Fruit fly (Drosophila melanogaster) whole organism, larva: ENCODE data around the gene Patsas.

Source experiments
- noc ChIP-seq: fragments of 200-800 bp; sonication (Bioruptor generic); optimal IDR thresholded peaks from 3 replicates; lab custom pipeline; 2019; ENCODE audit warnings: missing biosample characterization, mild to moderate bottlenecking, missing genetic modification characterization, moderate library complexity

Patsas gene

DNA sequence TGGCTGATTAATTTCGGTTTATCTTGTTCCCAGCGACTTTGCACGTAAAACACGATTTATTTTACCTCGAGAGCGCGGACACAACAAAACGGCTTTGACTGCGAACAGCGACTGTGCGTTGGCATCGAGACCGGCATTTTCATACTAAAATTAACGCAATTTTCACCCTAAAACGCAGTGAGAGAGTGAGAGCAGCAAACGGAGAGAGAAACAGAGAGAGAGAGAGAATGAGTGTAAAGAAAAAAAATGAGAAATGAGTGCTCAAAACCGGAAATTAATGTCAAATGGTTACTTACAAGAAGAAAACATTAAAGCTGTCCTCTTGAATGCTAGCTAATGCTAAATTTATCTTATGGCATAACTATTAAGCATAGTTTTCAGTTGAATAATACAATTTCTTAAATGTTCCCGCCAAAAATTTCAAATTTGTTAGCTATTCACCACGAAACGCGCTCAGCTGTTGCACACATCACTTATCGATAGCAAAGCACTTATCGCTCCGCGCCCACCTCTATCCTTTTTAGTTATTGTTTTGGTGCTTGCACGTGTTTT is 47.2 kb downstream of the Patsas start, which contains the start of the genes JhI-21, RpL7-like and CG34164:
Gene JhI-21 (minus strand): TSS at position 206 of the 552 bp plus-strand sequence.
Gene RpL7-like (plus strand): TSS at position 490 of the 552 bp plus-strand sequence.
Gene CG34164 (plus strand): TSS at position 512 of the 552 bp plus-strand sequence.
- TF ChIP-seq noc (tag; lab: Kevin White, UChicago) = no peak

DNA sequence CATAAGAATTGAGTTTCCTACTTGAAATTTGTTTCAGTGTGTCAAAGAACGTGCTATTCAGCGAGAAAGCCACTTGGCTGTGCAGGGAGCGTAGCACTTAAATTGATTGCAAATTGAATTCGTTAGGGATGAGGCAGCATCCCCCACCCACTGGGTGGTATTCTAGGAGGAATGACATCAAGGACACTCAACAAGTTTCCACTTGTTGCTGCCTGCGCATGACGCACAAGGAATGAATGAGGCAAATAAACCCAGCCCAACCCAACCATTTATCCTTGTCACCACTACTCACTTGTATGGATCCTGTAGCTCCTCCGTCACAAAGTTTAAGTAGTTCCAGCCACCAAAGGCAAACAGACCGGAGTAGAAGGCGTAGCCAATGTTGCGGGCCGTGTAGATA is 49.7 kb downstream of the Patsas start:
- no peak for TF ChIP-seq noc (tag; lab: Kevin White, UChicago)
